Worm (Caenorhabditis elegans) whole organism, L3 larva: Measurements from ENCODE around the gene unc-6.

Experiments
- R02D3.7 ChIP-seq: fragments of 150-350 bp; optimal IDR thresholded peaks from 2 replicates; lab custom pipeline; 2014; ENCODE audit warnings: missing biosample characterization, missing genetic modification characterization
- ZK546.5 ChIP-seq: sonication (generic microtip); optimal IDR thresholded peaks from 2 replicates; lab custom pipeline; 2017; ENCODE audit warnings: missing biosample characterization, missing genetic modification characterization
- ceh-16 ChIP-seq: sonication (generic microtip); optimal IDR thresholded peaks from 2 replicates; lab custom pipeline; 2017; ENCODE audit warnings: missing biosample characterization, missing genetic modification characterization
- ceh-28 ChIP-seq: fragments of 150-350 bp; optimal IDR thresholded peaks from 2 replicates; lab custom pipeline; 2014; ENCODE audit warnings: missing biosample characterization, missing genetic modification reagents, missing genetic modification characterization
- ceh-82 ChIP-seq: fragments of 150-350 bp; optimal IDR thresholded peaks from 2 replicates; lab custom pipeline; 2014; ENCODE audit warnings: missing biosample characterization, missing genetic modification characterization
- ceh-9 ChIP-seq: sonication (generic microtip); optimal IDR thresholded peaks from 2 replicates; lab custom pipeline; 2018; ENCODE audit warnings: missing biosample characterization, missing genetic modification characterization
- daf-12 ChIP-seq: fragments of 150-350 bp; optimal IDR thresholded peaks from 2 replicates; lab custom pipeline; 2014; ENCODE audit warnings: missing biosample characterization, missing genetic modification reagents, missing genetic modification characterization
- egl-27 ChIP-seq: sonication (generic microtip); optimal IDR thresholded peaks from 4 replicates; lab custom pipeline; 2017; ENCODE audit warnings: missing biosample characterization, missing genetic modification reagents, missing genetic modification characterization
- egl-5 ChIP-seq: fragments of 150-350 bp; optimal IDR thresholded peaks from 2 replicates; lab custom pipeline; 2017; ENCODE audit warnings: missing biosample characterization, missing genetic modification reagents, missing genetic modification characterization, inconsistent platforms
- elt-2 ChIP-seq: sonication (generic microtip); optimal IDR thresholded peaks from 2 replicates; lab custom pipeline; 2016; ENCODE audit warnings: missing genetic modification reagents, mild to moderate bottlenecking, missing genetic modification characterization, missing compliant biosample characterization
- eor-1 ChIP-seq, 2 experiments: fragments of 150-350 bp; optimal IDR thresholded peaks; 2 replicates each; lab custom pipeline; 2014 to 2018; ENCODE audit warnings: missing biosample characterization in 2 of 2, missing genetic modification characterization in 2 of 2
- fkh-10 ChIP-seq: sonication (generic microtip); optimal IDR thresholded peaks from 2 replicates; lab custom pipeline; 2017; ENCODE audit warnings: missing biosample characterization, missing genetic modification reagents, missing genetic modification characterization
- fkh-2 ChIP-seq: fragments of 150-350 bp; optimal IDR thresholded peaks from 2 replicates; lab custom pipeline; 2014; ENCODE audit warnings: missing biosample characterization, missing genetic modification reagents, missing genetic modification characterization
- fos-1 ChIP-seq: fragments of 150-350 bp; optimal IDR thresholded peaks from 2 replicates; lab custom pipeline; 2014; ENCODE audit warnings: missing biosample characterization, missing genetic modification characterization
- hmg-11 ChIP-seq: sonication (generic microtip); optimal IDR thresholded peaks from 2 replicates; lab custom pipeline; 2016; ENCODE audit warnings: missing genetic modification characterization, missing compliant biosample characterization
- jun-1 ChIP-seq: fragments of 150-350 bp; optimal IDR thresholded peaks from 2 replicates; lab custom pipeline; 2014; ENCODE audit warnings: missing biosample characterization, missing genetic modification reagents, missing genetic modification characterization
- lin-15B ChIP-seq: fragments of 150-350 bp; optimal IDR thresholded peaks from 2 replicates; lab custom pipeline; 2014; ENCODE audit warnings: missing biosample characterization, missing genetic modification characterization
- lin-39 ChIP-seq: fragments of 150-350 bp; optimal IDR thresholded peaks from 2 replicates; lab custom pipeline; 2018; ENCODE audit warnings: missing biosample characterization, missing genetic modification reagents, missing genetic modification characterization
- lsy-12 ChIP-seq: sonication (generic microtip); optimal IDR thresholded peaks from 2 replicates; lab custom pipeline; 2016; ENCODE audit warnings: mild to moderate bottlenecking, missing genetic modification characterization, missing compliant biosample characterization
- mdl-1 ChIP-seq: fragments of 150-350 bp; optimal IDR thresholded peaks from 2 replicates; lab custom pipeline; 2014; ENCODE audit warnings: missing biosample characterization, missing genetic modification characterization
- mml-1 ChIP-seq: fragments of 150-350 bp; sonication (generic microtip); optimal IDR thresholded peaks from 3 replicates; lab custom pipeline; 2014; ENCODE audit warnings: missing biosample characterization, missing genetic modification characterization
- nfya-1 ChIP-seq: sonication (generic microtip); optimal IDR thresholded peaks from 2 replicates; lab custom pipeline; 2017; ENCODE audit warnings: missing genetic modification characterization, mild to moderate bottlenecking, missing compliant biosample characterization, antibody characterized with exemption, moderate library complexity; ENCODE audit not compliant: insufficient read depth
- nhr-11 ChIP-seq: fragments of 150-350 bp; optimal IDR thresholded peaks from 2 replicates; lab custom pipeline; 2014; ENCODE audit warnings: missing biosample characterization, missing genetic modification characterization
- nhr-12 ChIP-seq: fragments of 150-350 bp; optimal IDR thresholded peaks from 2 replicates; lab custom pipeline; 2014; ENCODE audit warnings: missing biosample characterization, missing genetic modification characterization
- nhr-23 ChIP-seq: fragments of 150-350 bp; optimal IDR thresholded peaks from 2 replicates; lab custom pipeline; 2014; ENCODE audit warnings: missing biosample characterization, missing genetic modification reagents, missing genetic modification characterization
- nhr-237 ChIP-seq: fragments of 150-350 bp; optimal IDR thresholded peaks from 2 replicates; lab custom pipeline; 2014; ENCODE audit warnings: missing biosample characterization, missing genetic modification characterization
- nhr-25 ChIP-seq: sonication (generic microtip); optimal IDR thresholded peaks from 2 replicates; lab custom pipeline; 2017; ENCODE audit warnings: missing biosample characterization, missing genetic modification characterization
- nhr-43 ChIP-seq: sonication (generic microtip); optimal IDR thresholded peaks from 2 replicates; lab custom pipeline; 2016; ENCODE audit warnings: mild to moderate bottlenecking, missing genetic modification characterization, missing compliant biosample characterization; ENCODE audit not compliant: poor library complexity, severe bottlenecking
- pha-4 ChIP-seq: fragments of 150-350 bp; optimal IDR thresholded peaks from 2 replicates; lab custom pipeline; 2014; ENCODE audit warnings: missing biosample characterization, missing genetic modification reagents, missing genetic modification characterization
- pqm-1 ChIP-seq: fragments of 150-350 bp; optimal IDR thresholded peaks from 2 replicates; lab custom pipeline; 2017; ENCODE audit warnings: missing biosample characterization, missing genetic modification characterization, inconsistent platforms
- skn-1 ChIP-seq: fragments of 150-350 bp; optimal IDR thresholded peaks from 2 replicates; lab custom pipeline; 2014; ENCODE audit warnings: missing biosample characterization, missing genetic modification characterization
- snpc-4 ChIP-seq: fragments of 150-350 bp; optimal IDR thresholded peaks from 2 replicates; lab custom pipeline; 2014; ENCODE audit warnings: missing biosample characterization, missing genetic modification characterization
- tbx-2 ChIP-seq: sonication (generic microtip); optimal IDR thresholded peaks from 2 replicates; lab custom pipeline; 2016; ENCODE audit warnings: mild to moderate bottlenecking, missing genetic modification characterization, missing compliant biosample characterization
- unc-39 ChIP-seq: sonication (generic microtip); optimal IDR thresholded peaks from 4 replicates; lab custom pipeline; 2017; ENCODE audit warnings: missing biosample characterization, missing genetic modification characterization
- ztf-11 ChIP-seq: fragments of 150-350 bp; optimal IDR thresholded peaks from 2 replicates; lab custom pipeline; 2014; ENCODE audit warnings: missing biosample characterization, missing genetic modification characterization

The unc-6 gene

ce11 chrX:6926952-6927351 is 37.5 kb downstream of the unc-6 start:
- TF ChIP-seq pqm-1 (tag; lab: Kevin White, UChicago) (peak; percentile 78), R02D3.7 (tag; lab: Kevin White, UChicago) (no peak), nhr-12 (tag; lab: Kevin White, UChicago) (no peak), pha-4 (tag; lab: Kevin White, UChicago) (peak; percentile 44), ztf-11 (tag; lab: Kevin White, UChicago) (no peak), elt-2 (tag; lab: Kevin White, UChicago) (peak; percentile 69), lin-15B (no peak)

DNA sequence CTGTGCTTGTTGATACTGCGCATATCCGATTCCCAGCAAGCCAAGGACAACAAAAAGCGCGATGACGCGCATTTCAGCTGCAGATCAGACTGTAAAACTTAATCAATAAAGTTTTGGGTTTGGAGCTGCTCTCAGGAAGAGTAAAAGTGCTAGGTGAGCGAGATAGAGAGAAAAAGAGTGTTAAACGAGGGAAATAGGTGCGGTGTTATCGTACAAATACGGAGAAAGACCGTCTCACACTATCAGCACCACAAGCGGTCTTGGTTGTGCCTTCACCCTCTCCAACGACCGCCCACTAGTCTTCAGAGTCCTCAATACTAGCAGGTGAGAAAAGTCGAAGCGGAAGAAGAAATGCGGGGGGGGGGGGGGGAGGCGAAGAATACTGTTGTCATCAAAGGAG is 39.1 kb downstream of the unc-6 start, which contains the start of gene F14B8.5:
TSS of gene F14B8.5 (minus strand) at position 127 of the 400 bp plus-strand sequence.
- TF ChIP-seq pqm-1 (tag; lab: Kevin White, UChicago): peak; percentile 31
- TF ChIP-seq elt-2 (tag; lab: Kevin White, UChicago): peak; percentile 55
- TF ChIP-seq nhr-25 (tag; lab: Kevin White, UChicago): no peak

ce11 chrX:6932134-6932533 is 42.7 kb downstream of the unc-6 start, which contains the start of gene F14B8.6:
Gene F14B8.6, minus strand, starts transcription at chrX:6932425.
- TF ChIP-seq elt-2 (tag; lab: Kevin White, UChicago) (peak; percentile 82), pqm-1 (tag; lab: Kevin White, UChicago) (peak; percentile 78), pha-4 (tag; lab: Kevin White, UChicago) (peak; percentile 56), mdl-1 (tag; lab: Kevin White, UChicago) (no peak), jun-1 (tag; lab: Kevin White, UChicago) (peak; percentile 34)
- TF ChIP-seq, all 47 proteins: peak for 4

DNA sequence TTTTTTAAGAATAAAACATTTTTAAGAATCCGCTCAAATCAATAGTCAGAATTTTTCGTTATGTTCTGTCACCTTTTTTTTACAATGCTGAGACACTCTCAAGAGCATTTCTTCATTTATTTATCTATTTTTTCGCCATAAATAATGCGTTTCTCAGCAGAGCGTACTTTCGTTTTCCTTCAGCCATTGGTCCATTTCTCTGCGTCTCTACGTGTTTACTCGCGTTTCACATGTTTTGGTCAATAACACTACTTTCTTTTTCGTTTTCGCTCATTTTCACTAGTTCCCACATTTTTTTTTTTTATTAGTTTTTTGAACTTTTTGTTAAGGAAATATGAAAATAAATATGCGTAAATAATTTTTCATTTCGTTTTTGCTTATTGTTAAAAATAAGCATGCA is 45.0 kb downstream of the unc-6 start:
- no peak for TF ChIP-seq daf-12 (tag; lab: Kevin White, UChicago)
- TF ChIP-seq lin-39 (tag; lab: Kevin White, UChicago): peak; percentile 31
- peak; percentile 63 for TF ChIP-seq lin-15B
- no peak for TF ChIP-seq nhr-12 (tag; lab: Kevin White, UChicago)
- TF ChIP-seq ceh-82 (tag; lab: Kevin White, UChicago): no peak
- no peak for TF ChIP-seq unc-39
- peak; percentile 32 for TF ChIP-seq elt-2 (tag; lab: Kevin White, UChicago)
- TF ChIP-seq nhr-237 (tag; lab: Kevin White, UChicago): no peak
- TF ChIP-seq pqm-1 (tag; lab: Kevin White, UChicago): peak; percentile 14
- TF ChIP-seq nhr-43: no peak
- TF ChIP-seq snpc-4 (tag; lab: Kevin White, UChicago): peak; percentile 39
- no peak for TF ChIP-seq ztf-11 (tag; lab: Kevin White, UChicago)
- TF ChIP-seq nfya-1 (tag; lab: Kevin White, UChicago): peak; percentile 97
- peak; percentile 45 for TF ChIP-seq nhr-23 (tag; lab: Kevin White, UChicago)
- peak; percentile 93 for TF ChIP-seq pha-4 (tag; lab: Kevin White, UChicago)
- no peak for TF ChIP-seq ceh-28 (tag; lab: Kevin White, UChicago)
- TF ChIP-seq ceh-9 (tag; lab: Kevin White, UChicago): no peak
- TF ChIP-seq fos-1 (tag; lab: Kevin White, UChicago): no peak
- no peak for TF ChIP-seq nhr-11 (tag; lab: Kevin White, UChicago)
- TF ChIP-seq mml-1 (tag; lab: Kevin White, UChicago): no peak
- no peak for TF ChIP-seq skn-1
- no peak for TF ChIP-seq lsy-12
- peak; percentile 27 for TF ChIP-seq hmg-11 (tag; lab: Kevin White, UChicago)
- peak; percentile 88 for TF ChIP-seq egl-5 (tag; lab: Kevin White, UChicago)
- peak; percentile 19 for TF ChIP-seq fkh-10 (GFP tag; lab: Kevin White, UChicago)
- TF ChIP-seq fkh-2 (tag; lab: Kevin White, UChicago): no peak

ce11 chrX:6935430-6935829 is 46.0 kb downstream of the unc-6 start, which contains the start of gene C16E9.2:
Gene C16E9.2, plus strand, starts transcription at chrX:6935730.
- TF ChIP-seq mdl-1 (tag; lab: Kevin White, UChicago) (no peak), tbx-2 (tag; lab: Kevin White, UChicago) (no peak), egl-27 (tag; lab: Kevin White, UChicago) (no peak), nfya-1 (tag; lab: Kevin White, UChicago) (no peak), jun-1 (tag; lab: Kevin White, UChicago) (no peak), elt-2 (tag; lab: Kevin White, UChicago) (no peak), ceh-28 (tag; lab: Kevin White, UChicago) (no peak), ceh-16 (tag; lab: Kevin White, UChicago) (no peak), ztf-11 (tag; lab: Kevin White, UChicago) (no peak), lin-39 (tag; lab: Kevin White, UChicago) (no peak), ZK546.5 (tag; lab: Kevin White, UChicago) (no peak), eor-1 (tag; optimal IDR thresholded peaks at IDR 0.05; lab: Kevin White, UChicago) (no peak)
